Fruit fly (Drosophila melanogaster) whole organism, embryonic: Measurements from ENCODE around the gene CG10809.

Experiments used
- Aef1 ChIP-seq: fragments of 200-800 bp; sonication (Bioruptor generic); IDR thresholded peaks from 3 replicates; pipeline ENCODE4 v1.3.6; 2022; ENCODE audit warnings: missing biosample characterization, missing genetic modification characterization
- Atf3 ChIP-seq: fragments of 200-800 bp; sonication (Bioruptor generic); optimal IDR thresholded peaks from 3 replicates; lab custom pipeline; 2016; ENCODE audit warnings: missing biosample characterization, missing genetic modification characterization
- Blimp-1 ChIP-seq: fragments of 200-800 bp; sonication (Bioruptor generic); optimal IDR thresholded peaks from 3 replicates; lab custom pipeline; 2018; ENCODE audit warnings: missing biosample characterization, missing genetic modification characterization, mild to moderate bottlenecking, moderate library complexity, missing genetic modification reagents
- CG10565 ChIP-seq: fragments of 200-800 bp; sonication (Bioruptor generic); optimal IDR thresholded peaks from 3 replicates; lab custom pipeline; 2016; ENCODE audit warnings: missing biosample characterization, mild to moderate bottlenecking, missing genetic modification characterization
- CG11398 ChIP-seq: fragments of 200-800 bp; sonication (Bioruptor generic); optimal IDR thresholded peaks from 2 replicates; lab custom pipeline; 2016; ENCODE audit warnings: missing biosample characterization, missing genetic modification characterization
- CG12744 ChIP-seq: fragments of 200-800 bp; sonication (Bioruptor generic); optimal IDR thresholded peaks from 2 replicates; lab custom pipeline; 2016; ENCODE audit warnings: missing biosample characterization, missing genetic modification characterization
- CG12942 ChIP-seq: fragments of 200-800 bp; sonication (Bioruptor generic); optimal IDR thresholded peaks from 3 replicates; lab custom pipeline; 2016; ENCODE audit warnings: missing biosample characterization, missing genetic modification characterization
- CG13775 ChIP-seq: fragments of 200-800 bp; sonication (Bioruptor generic); optimal IDR thresholded peaks from 3 replicates; lab custom pipeline; 2017; ENCODE audit warnings: missing biosample characterization, mild to moderate bottlenecking, missing genetic modification characterization
- CG14014 ChIP-seq: fragments of 200-800 bp; sonication (Bioruptor generic); IDR thresholded peaks from 2 replicates; pipeline ENCODE4 v1.3.6; 2022; ENCODE audit warnings: missing biosample characterization, missing genetic modification characterization
- CG15269 ChIP-seq: fragments of 200-800 bp; sonication (Bioruptor generic); optimal IDR thresholded peaks from 2 replicates; lab custom pipeline; 2018; ENCODE audit warnings: missing biosample characterization, mild to moderate bottlenecking, missing genetic modification characterization, moderate library complexity
- CG15696 ChIP-seq: fragments of 200-800 bp; sonication (Bioruptor generic); optimal IDR thresholded peaks from 2 replicates; lab custom pipeline; 2019; ENCODE audit warnings: missing biosample characterization, mild to moderate bottlenecking, missing genetic modification characterization, moderate library complexity
- CG17186 ChIP-seq: fragments of 200-800 bp; sonication (Bioruptor generic); optimal IDR thresholded peaks from 3 replicates; lab custom pipeline; 2017; ENCODE audit warnings: missing biosample characterization, missing genetic modification reagents, missing genetic modification characterization
- CG17568 ChIP-seq: fragments of 200-800 bp; sonication (Bioruptor generic); optimal IDR thresholded peaks from 2 replicates; lab custom pipeline; 2018; ENCODE audit warnings: missing biosample characterization, mild to moderate bottlenecking, missing genetic modification characterization, moderate library complexity
- CG18011 ChIP-seq: fragments of 200-800 bp; sonication (Bioruptor generic); optimal IDR thresholded peaks from 2 replicates; lab custom pipeline; 2017; ENCODE audit warnings: missing biosample characterization, missing genetic modification characterization, mild to moderate bottlenecking, moderate library complexity, missing genotype
- CG2120 ChIP-seq: fragments of 200-800 bp; sonication (Bioruptor generic); optimal IDR thresholded peaks from 3 replicates; lab custom pipeline; 2016; ENCODE audit warnings: missing biosample characterization, missing genetic modification characterization
- CG2129 ChIP-seq: fragments of 200-800 bp; sonication (Bioruptor generic); IDR thresholded peaks from 2 replicates; pipeline ENCODE4 v1.3.6; 2022; ENCODE audit warnings: missing biosample characterization, missing genetic modification characterization; ENCODE audit not compliant: partially characterized antibody
- CG3281 ChIP-seq: fragments of 200-800 bp; sonication (Bioruptor generic); optimal IDR thresholded peaks from 3 replicates; lab custom pipeline; 2017; ENCODE audit warnings: missing biosample characterization, mild to moderate bottlenecking, missing genetic modification characterization
- CG3847 ChIP-seq: fragments of 200-800 bp; sonication (Bioruptor generic); IDR thresholded peaks from 2 replicates; pipeline ENCODE4 v1.3.6; 2022; ENCODE audit warnings: missing biosample characterization, missing genetic modification characterization
- CG4820 ChIP-seq: fragments of 200-800 bp; sonication (Bioruptor generic); optimal IDR thresholded peaks from 3 replicates; lab custom pipeline; 2016; ENCODE audit warnings: missing biosample characterization, missing genetic modification characterization
- CG7357 ChIP-seq: fragments of 200-800 bp; sonication (Bioruptor generic); IDR thresholded peaks from 3 replicates; pipeline ENCODE4 v1.3.6; 2022; ENCODE audit warnings: missing biosample characterization, missing genetic modification characterization
- CG9727 ChIP-seq: fragments of 200-800 bp; sonication (Bioruptor generic); optimal IDR thresholded peaks from 3 replicates; lab custom pipeline; 2017; ENCODE audit warnings: missing biosample characterization, mild to moderate bottlenecking, missing genetic modification characterization
- Dad ChIP-seq: fragments of 200-800 bp; sonication (Bioruptor generic); optimal IDR thresholded peaks from 3 replicates; lab custom pipeline; 2016; ENCODE audit warnings: missing biosample characterization, missing genetic modification characterization
- Dfd ChIP-seq, 2 experiments: fragments of >200 bp; optimal IDR thresholded peaks; 2 replicates each; lab custom pipeline; 2017; ENCODE audit warnings: missing biosample characterization in 2 of 2, missing genetic modification characterization in 2 of 2
- Dll ChIP-seq: fragments of 200-800 bp; sonication (Bioruptor generic); IDR thresholded peaks from 4 replicates; pipeline ENCODE4 v1.3.6; 2022; ENCODE audit warnings: missing biosample characterization, missing genetic modification characterization; ENCODE audit not compliant: partially characterized antibody
- Dp ChIP-seq: fragments of 200-800 bp; sonication (Bioruptor generic); optimal IDR thresholded peaks from 2 replicates; lab custom pipeline; 2018; ENCODE audit warnings: missing biosample characterization, mild to moderate bottlenecking, missing genetic modification characterization, moderate library complexity
- Ets97D ChIP-seq: fragments of 200-800 bp; sonication (Bioruptor generic); optimal IDR thresholded peaks from 3 replicates; lab custom pipeline; 2016; ENCODE audit warnings: missing biosample characterization, missing genetic modification characterization
- Fer1 ChIP-seq: fragments of 200-800 bp; sonication (Bioruptor generic); optimal IDR thresholded peaks from 2 replicates; lab custom pipeline; 2017; ENCODE audit warnings: missing biosample characterization, mild to moderate bottlenecking, missing genetic modification characterization
- GATAe ChIP-seq: fragments of 200-800 bp; sonication (Bioruptor generic); conservative IDR thresholded peaks from 2 replicates; pipeline ENCODE4 v1.3.6; 2022; ENCODE audit warnings: missing biosample characterization, missing genetic modification characterization
- HHEX ChIP-seq: fragments of 200-800 bp; sonication (Bioruptor generic); optimal IDR thresholded peaks from 3 replicates; lab custom pipeline; 2017; ENCODE audit warnings: missing biosample characterization, mild to moderate bottlenecking, missing genetic modification characterization, missing genetic modification reagents
- HLH4C ChIP-seq: fragments of 200-800 bp; sonication (Bioruptor generic); IDR thresholded peaks from 3 replicates; pipeline ENCODE4 v1.3.6; 2022; ENCODE audit warnings: missing biosample characterization, missing genetic modification characterization; ENCODE audit not compliant: partially characterized antibody
- Hr39 ChIP-seq: fragments of >200 bp; optimal IDR thresholded peaks from 2 replicates; lab custom pipeline; 2017
- Sox100B ChIP-seq: fragments of 200-800 bp; sonication (Bioruptor generic); optimal IDR thresholded peaks from 3 replicates; lab custom pipeline; 2018; ENCODE audit warnings: missing biosample characterization, mild to moderate bottlenecking, missing genetic modification characterization
- Spps ChIP-seq: fragments of 200-800 bp; sonication (Bioruptor generic); optimal IDR thresholded peaks from 2 replicates; lab custom pipeline; 2018; ENCODE audit warnings: missing biosample characterization, mild to moderate bottlenecking, missing genetic modification characterization
- Trl ChIP-seq, 3 experiments: fragments of >200 bp in 2 of 3; fragments of 200-800 bp in 1 of 3; sonication (Bioruptor generic) in 1 of 3; optimal IDR thresholded peaks; 2 replicates in 1 of 3; 3 replicates in 2 of 3; lab custom pipeline; 2016 to 2017; ENCODE audit warnings: missing biosample characterization in 1 of 3, missing genetic modification characterization in 1 of 3
- abd-A ChIP-seq: fragments of 200-800 bp; sonication (Bioruptor generic); optimal IDR thresholded peaks from 3 replicates; lab custom pipeline; 2019; ENCODE audit warnings: missing biosample characterization, mild to moderate bottlenecking, missing genetic modification characterization, moderate library complexity
- aop ChIP-seq: fragments of 200-800 bp; sonication (Bioruptor generic); IDR thresholded peaks from 2 replicates; pipeline ENCODE4 v1.3.6; 2022; ENCODE audit warnings: missing biosample characterization, missing genetic modification characterization
- cg ChIP-seq: fragments of 200-800 bp; sonication (Bioruptor generic); optimal IDR thresholded peaks from 3 replicates; lab custom pipeline; 2019; ENCODE audit warnings: missing biosample characterization, mild to moderate bottlenecking, missing genetic modification characterization, moderate library complexity
- dpn ChIP-seq, 2 experiments: fragments of 200-800 bp; sonication (Bioruptor generic); optimal IDR thresholded peaks; 3 replicates each; lab custom pipeline; 2016; ENCODE audit warnings: missing biosample characterization in 2 of 2, missing genetic modification characterization in 2 of 2
- exex ChIP-seq: fragments of 200-800 bp; sonication (Bioruptor generic); optimal IDR thresholded peaks from 4 replicates; lab custom pipeline; 2018; ENCODE audit warnings: missing biosample characterization, mild to moderate bottlenecking, missing genetic modification characterization, moderate library complexity
- gfzf ChIP-seq: fragments of 200-800 bp; sonication (Bioruptor generic); optimal IDR thresholded peaks from 2 replicates; lab custom pipeline; 2016; ENCODE audit warnings: missing biosample characterization, mild to moderate bottlenecking, missing genetic modification characterization, moderate library complexity
- hbn ChIP-seq: fragments of 200-800 bp; sonication (Bioruptor generic); IDR thresholded peaks from 2 replicates; pipeline ENCODE4 v1.3.6; 2022; ENCODE audit warnings: missing biosample characterization, missing genetic modification characterization; ENCODE audit not compliant: partially characterized antibody
- her ChIP-seq: fragments of 200-800 bp; sonication (Bioruptor generic); optimal IDR thresholded peaks from 2 replicates; lab custom pipeline; 2016; ENCODE audit warnings: missing biosample characterization, missing genetic modification characterization
- luna ChIP-seq: fragments of 200-800 bp; sonication (Bioruptor generic); optimal IDR thresholded peaks from 2 replicates; lab custom pipeline; 2016; ENCODE audit warnings: missing biosample characterization, missing genetic modification characterization
- mld ChIP-seq: fragments of 200-800 bp; sonication (Bioruptor generic); IDR thresholded peaks from 3 replicates; pipeline ENCODE4 v1.3.6; 2022; ENCODE audit warnings: missing biosample characterization, missing genetic modification characterization; ENCODE audit not compliant: partially characterized antibody
- prd ChIP-seq, 3 experiments: fragments of >200 bp in 2 of 3; fragments of 200-800 bp in 1 of 3; sonication (Bioruptor generic) in 1 of 3; optimal IDR thresholded peaks in 2 of 3; IDR thresholded peaks in 1 of 3; 2 replicates in 2 of 3; 3 replicates in 1 of 3; pipeline versions ENCODE4 v1.3.6 to Lab custom; 2017 to 2022; ENCODE audit warnings: missing biosample characterization in 1 of 3, missing genetic modification characterization in 1 of 3
- pum ChIP-seq: fragments of 200-800 bp; sonication (Bioruptor generic); optimal IDR thresholded peaks from 2 replicates; lab custom pipeline; 2016; ENCODE audit warnings: missing biosample characterization, missing genetic modification characterization
- salm ChIP-seq: fragments of 200-800 bp; sonication (Bioruptor generic); optimal IDR thresholded peaks from 2 replicates; lab custom pipeline; 2018; ENCODE audit warnings: missing biosample characterization, mild to moderate bottlenecking, missing genetic modification characterization

CG10809 gene

DNA sequence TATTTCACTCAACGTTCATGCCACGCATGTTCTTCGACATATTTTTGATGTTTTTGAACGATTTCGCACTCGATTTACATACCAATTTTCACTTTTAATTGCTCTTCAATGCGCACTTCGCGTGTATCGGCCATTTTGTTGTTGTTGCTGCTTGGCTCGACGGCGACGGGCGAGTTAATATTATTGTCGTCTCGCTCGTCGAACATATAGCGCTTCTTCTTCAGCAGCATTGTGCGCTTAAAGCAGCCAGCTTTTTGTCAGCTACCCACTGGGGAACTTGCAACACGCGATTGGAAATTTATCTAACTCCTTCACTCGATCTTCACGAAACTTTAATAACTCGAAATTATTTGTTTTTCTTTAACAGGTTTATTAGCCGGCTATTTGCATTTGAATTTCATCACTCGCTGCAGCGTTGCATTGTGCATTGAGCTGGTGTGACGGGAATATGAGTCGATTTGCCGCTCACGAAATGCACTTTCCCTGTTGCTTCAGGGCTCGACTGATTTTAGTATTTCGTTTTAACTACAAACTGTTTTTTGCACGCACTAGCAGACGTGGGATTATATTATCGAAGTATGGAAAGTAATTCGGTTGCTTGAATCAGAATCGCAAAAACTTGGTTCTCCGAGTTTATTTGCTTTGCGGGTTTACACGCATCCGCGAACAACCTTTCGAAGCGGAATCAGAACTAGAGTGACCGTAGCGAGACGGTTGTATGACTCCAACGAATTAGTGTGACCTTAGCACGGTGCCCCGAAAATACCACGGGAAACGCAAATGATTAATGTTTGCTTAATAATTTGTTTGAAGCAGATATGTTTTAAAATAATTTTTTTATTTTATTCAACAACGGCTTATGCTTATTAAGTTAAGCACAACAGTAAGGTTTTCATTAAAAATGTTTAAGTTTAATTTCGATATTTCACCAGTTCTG, 4.8 kb downstream of the CG10809 start, which contains the start of gene RasGAP1 (continued):
- TF ChIP-seq dpn (GFP tag; optimal IDR thresholded peaks at IDR 0.05; lab: Kevin White, UChicago) (no peak), luna (GFP tag; lab: Kevin White, UChicago) (no peak), pum (no peak), HHEX (peak; percentile 5), Fer1 (GFP tag; lab: Kevin White, UChicago) (peak; percentile 23), Dp (GFP tag; lab: Kevin White, UChicago) (peak; percentile 25), CG2129 (GFP tag; lab: Robert Waterston, UW) (no peak), CG11398 (GFP tag; lab: Kevin White, UChicago) (no peak), prd (optimal IDR thresholded peaks at IDR 0.05; lab: Kevin White, UChicago) (no peak), prd (GFP tag; IDR thresholded peaks at IDR 0.05; lab: Robert Waterston, UW) (no peak), mld (GFP tag; lab: Robert Waterston, UW) (no peak), CG10565 (no peak), Aef1 (GFP tag; lab: Robert Waterston, UW) (peak; percentile 77), CG3847 (no peak), Sox100B (GFP tag; lab: Kevin White, UChicago) (no peak), CG18011 (peak; percentile 98), Spps (tag; lab: Kevin White, UChicago) (no peak), aop (GFP tag; lab: Robert Waterston, UW) (no peak), CG17568 (no peak), CG7357 (GFP tag; lab: Robert Waterston, UW) (no peak), CG13775 (GFP tag; lab: Kevin White, UChicago) (no peak), Atf3 (GFP tag; lab: Kevin White, UChicago) (no peak), abd-A (no peak), Hr39 (lab: Kevin White, UChicago) (no peak), exex (tag; lab: Kevin White, UChicago) (no peak), Dll (GFP tag; lab: Robert Waterston, UW) (peak; percentile 57; the same call in 3 of the 4 replicates), CG9727 (GFP tag; lab: Kevin White, UChicago) (no peak), Ets97D (peak; percentile 10), CG15269 (tag; lab: Kevin White, UChicago) (peak; percentile 22), CG2120 (GFP tag; lab: Kevin White, UChicago) (no peak), Trl (optimal IDR thresholded peaks at IDR 0.05; lab: Kevin White, UChicago) (no peak), Trl (GFP tag; optimal IDR thresholded peaks at IDR 0.05; lab: Kevin White, UChicago) (no peak), CG3281 (no peak), Dad (GFP tag; lab: Kevin White, UChicago) (no peak), hbn (GFP tag; lab: Robert Waterston, UW) (no peak; the same call in 1 of the 2 replicates), Dfd (GFP tag; optimal IDR thresholded peaks at IDR 0.05; lab: Kevin White, UChicago) (no peak), GATAe (GFP tag; lab: Robert Waterston, UW) (no peak), CG4820 (no peak), cg (GFP tag; lab: Kevin White, UChicago) (no peak), CG14014 (GFP tag; lab: Robert Waterston, UW) (no peak), Blimp-1 (GFP tag; lab: Kevin White, UChicago) (peak; percentile 24), CG12744 (GFP tag; lab: Kevin White, UChicago) (no peak), her (GFP tag; lab: Kevin White, UChicago) (peak; percentile 99), CG12942 (no peak), CG17186 (GFP tag; lab: Kevin White, UChicago) (peak; percentile 1), salm (tag; lab: Kevin White, UChicago) (no peak), HLH4C (GFP tag; lab: Robert Waterston, UW) (peak; percentile 54; the same call in 2 of the 3 replicates), gfzf (GFP tag; lab: Kevin White, UChicago) (peak; percentile 78), CG15696 (no peak)
